Worm (Caenorhabditis elegans) whole organism, mixed stage, embryonic: ENCODE data around the gene Y79H2A.12.

Experiments
- M03D4.4 ChIP-seq: sonication (generic microtip); optimal IDR thresholded peaks from 2 replicates; lab custom pipeline; 2017; ENCODE audit warnings: mild to moderate bottlenecking, missing genetic modification characterization, missing compliant biosample characterization
- bed-3 ChIP-seq: fragments of 200-800 bp; sonication (Bioruptor generic); optimal IDR thresholded peaks from 3 replicates; lab custom pipeline; 2018; ENCODE audit warnings: mild to moderate bottlenecking, missing genetic modification characterization, moderate library complexity, missing compliant biosample characterization
- blmp-1 ChIP-seq: fragments of 150-350 bp; optimal IDR thresholded peaks from 2 replicates; lab custom pipeline; 2014; ENCODE audit warnings: missing biosample characterization, missing genetic modification characterization
- ceh-39 ChIP-seq: fragments of 150-350 bp; optimal IDR thresholded peaks from 2 replicates; lab custom pipeline; 2014; ENCODE audit warnings: missing biosample characterization, missing genetic modification characterization
- ceh-43 ChIP-seq: fragments of 200-800 bp; sonication (Bioruptor generic); optimal IDR thresholded peaks from 2 replicates; lab custom pipeline; 2018; ENCODE audit warnings: mild to moderate bottlenecking, missing genetic modification characterization, moderate library complexity, missing compliant biosample characterization
- ceh-83 ChIP-seq: fragments of 200-800 bp; sonication (Bioruptor generic); optimal IDR thresholded peaks from 2 replicates; lab custom pipeline; 2018; ENCODE audit warnings: mild to moderate bottlenecking, missing genetic modification characterization, missing compliant biosample characterization
- ces-1 ChIP-seq: fragments of 150-350 bp; optimal IDR thresholded peaks from 2 replicates; lab custom pipeline; 2014; ENCODE audit warnings: missing biosample characterization, missing genetic modification reagents, missing genetic modification characterization
- cnd-1 ChIP-seq: fragments of 200-800 bp; sonication (Bioruptor generic); optimal IDR thresholded peaks from 2 replicates; lab custom pipeline; 2018; ENCODE audit warnings: mild to moderate bottlenecking, missing genetic modification characterization, missing compliant biosample characterization
- drap-1 ChIP-seq: fragments of 200-800 bp; sonication (Bioruptor generic); optimal IDR thresholded peaks from 3 replicates; lab custom pipeline; 2018; ENCODE audit warnings: mild to moderate bottlenecking, missing genetic modification characterization, missing compliant biosample characterization
- elt-1 ChIP-seq: sonication (generic microtip); optimal IDR thresholded peaks from 2 replicates; lab custom pipeline; 2017; ENCODE audit warnings: missing genetic modification characterization, mild to moderate bottlenecking, missing compliant biosample characterization, antibody characterized with exemption, moderate library complexity, borderline replicate concordance; ENCODE audit not compliant: insufficient read depth
- flh-1 ChIP-seq: fragments of 200-800 bp; sonication (Bioruptor generic); optimal IDR thresholded peaks from 2 replicates; lab custom pipeline; 2018; ENCODE audit warnings: mild to moderate bottlenecking, missing genetic modification characterization, moderate library complexity, missing compliant biosample characterization
- hlh-1 ChIP-seq: fragments of 150-350 bp; optimal IDR thresholded peaks from 2 replicates; lab custom pipeline; 2014; ENCODE audit warnings: missing biosample characterization, missing genetic modification reagents, missing genetic modification characterization
- lin-13 ChIP-seq: fragments of 150-350 bp; optimal IDR thresholded peaks from 2 replicates; lab custom pipeline; 2014; ENCODE audit warnings: missing biosample characterization, missing genetic modification characterization
- lin-32 ChIP-seq: fragments of 200-800 bp; sonication (Bioruptor generic); optimal IDR thresholded peaks from 2 replicates; lab custom pipeline; 2018; ENCODE audit warnings: mild to moderate bottlenecking, missing genetic modification characterization, missing compliant biosample characterization
- lsy-2 ChIP-seq: fragments of 150-350 bp; optimal IDR thresholded peaks from 2 replicates; lab custom pipeline; 2014; ENCODE audit warnings: missing biosample characterization, missing genetic modification characterization
- mab-5 ChIP-seq: fragments of 150-350 bp; optimal IDR thresholded peaks from 2 replicates; lab custom pipeline; 2014; ENCODE audit warnings: missing biosample characterization, missing genetic modification characterization
- mep-1 ChIP-seq: fragments of 150-350 bp; optimal IDR thresholded peaks from 2 replicates; lab custom pipeline; 2017; ENCODE audit warnings: missing biosample characterization, missing genetic modification reagents, missing genetic modification characterization, inconsistent platforms
- mls-2 ChIP-seq: sonication (generic microtip); optimal IDR thresholded peaks from 2 replicates; lab custom pipeline; 2016; ENCODE audit warnings: mild to moderate bottlenecking, missing genetic modification characterization, moderate library complexity, missing compliant biosample characterization
- nhr-12 ChIP-seq: fragments of 150-350 bp; optimal IDR thresholded peaks from 2 replicates; lab custom pipeline; 2014; ENCODE audit warnings: missing biosample characterization, missing genetic modification characterization
- nhr-237 ChIP-seq: fragments of 150-350 bp; optimal IDR thresholded peaks from 2 replicates; lab custom pipeline; 2014; ENCODE audit warnings: missing biosample characterization, missing genetic modification characterization
- nhr-28 ChIP-seq: fragments of 150-350 bp; optimal IDR thresholded peaks from 2 replicates; lab custom pipeline; 2014; ENCODE audit warnings: missing biosample characterization, missing genetic modification characterization
- nhr-76 ChIP-seq: sonication (generic microtip); optimal IDR thresholded peaks from 2 replicates; lab custom pipeline; 2017; ENCODE audit warnings: missing biosample characterization, missing genetic modification characterization
- pha-4 ChIP-seq: fragments of 150-350 bp; optimal IDR thresholded peaks from 2 replicates; lab custom pipeline; 2018; ENCODE audit warnings: missing biosample characterization, missing genetic modification reagents, missing genetic modification characterization
- snpc-4 ChIP-seq: fragments of 150-350 bp; optimal IDR thresholded peaks from 2 replicates; lab custom pipeline; 2014; ENCODE audit warnings: missing biosample characterization, missing genetic modification characterization
- sptf-1 ChIP-seq: sonication (generic microtip); optimal IDR thresholded peaks from 2 replicates; lab custom pipeline; 2017; ENCODE audit warnings: mild to moderate bottlenecking, missing genetic modification characterization, moderate library complexity, missing compliant biosample characterization
- tbx-8 ChIP-seq: fragments of 200-800 bp; sonication (Bioruptor generic); optimal IDR thresholded peaks from 2 replicates; lab custom pipeline; 2018; ENCODE audit warnings: mild to moderate bottlenecking, missing genetic modification characterization, moderate library complexity, missing compliant biosample characterization
- unc-120 ChIP-seq: sonication (generic microtip); optimal IDR thresholded peaks from 2 replicates; lab custom pipeline; 2017; ENCODE audit warnings: missing genetic modification characterization, missing compliant biosample characterization; ENCODE audit not compliant: poor library complexity, severe bottlenecking
- unc-39 ChIP-seq: fragments of 150-350 bp; optimal IDR thresholded peaks from 2 replicates; lab custom pipeline; 2014; ENCODE audit warnings: missing biosample characterization, missing genetic modification characterization
- unc-62 ChIP-seq: fragments of 150-350 bp; optimal IDR thresholded peaks from 2 replicates; lab custom pipeline; 2014; ENCODE audit warnings: missing biosample characterization, missing genetic modification reagents, missing genetic modification characterization

Y79H2A.12 gene

ce11 chrIII:11989823-11990222 lies 38.8 kb downstream of the Y79H2A.12 start, which contains the start of gene wah-1:
wah-1 (plus strand) TSS chrIII:11990167.
- no peak for TF ChIP-seq lin-32
- peak; percentile 9 for TF ChIP-seq mep-1 (tag; lab: Kevin White, UChicago)

ce11 chrIII:11985066-11985465 lies 43.6 kb downstream of the Y79H2A.12 start:
- TF ChIP-seq unc-120 (tag; lab: Kevin White, UChicago) (no peak), ceh-39 (no peak), mab-5 (tag; lab: Kevin White, UChicago) (no peak), ceh-83 (no peak)
- TF ChIP-seq, all 35 proteins: peak for 0

ce11 chrIII:11982474-11982873 lies 46.2 kb downstream of the Y79H2A.12 start:
- TF ChIP-seq nhr-28 (tag; lab: Kevin White, UChicago) (no peak), snpc-4 (no peak), drap-1 (no peak), hlh-1 (tag; lab: Kevin White, UChicago) (no peak), ceh-43 (GFP tag; lab: Kevin White, UChicago) (no peak), nhr-237 (tag; lab: Kevin White, UChicago) (no peak), blmp-1 (tag; lab: Kevin White, UChicago) (no peak), ces-1 (GFP tag; lab: Kevin White, UChicago) (no peak), ceh-83 (no peak), unc-39 (tag; lab: Kevin White, UChicago) (no peak), tbx-8 (no peak), elt-1 (tag; lab: Kevin White, UChicago) (no peak), flh-1 (GFP tag; lab: Kevin White, UChicago) (no peak), nhr-12 (no peak)
- TF ChIP-seq, all 35 proteins: peak for 0

- peak; percentile 39 for TF ChIP-seq lin-32
- TF ChIP-seq flh-1 (GFP tag; lab: Kevin White, UChicago): no peak
- TF ChIP-seq, all 35 proteins: peak for 1
These were observed 47.1 kb downstream of the Y79H2A.12 start for ce11 chrIII:11981539-11981938.

ce11 chrIII:11980743-11981142 lies 47.9 kb downstream of the Y79H2A.12 start:
- TF ChIP-seq nhr-237 (tag; lab: Kevin White, UChicago) (no peak), mls-2 (peak; percentile 2), lsy-2 (no peak)

- TF ChIP-seq cnd-1 (tag; lab: Kevin White, UChicago) (no peak), sptf-1 (tag; lab: Kevin White, UChicago) (no peak), ceh-83 (no peak), lsy-2 (no peak), nhr-237 (tag; lab: Kevin White, UChicago) (no peak), bed-3 (no peak), lin-13 (no peak), nhr-12 (no peak), unc-120 (tag; lab: Kevin White, UChicago) (no peak), blmp-1 (tag; lab: Kevin White, UChicago) (no peak), snpc-4 (no peak), unc-62 (GFP tag; lab: Kevin White, UChicago) (no peak), nhr-76 (tag; lab: Kevin White, UChicago) (no peak), M03D4.4 (no peak), nhr-28 (tag; lab: Kevin White, UChicago) (no peak), ceh-43 (GFP tag; lab: Kevin White, UChicago) (no peak), pha-4 (no peak), tbx-8 (no peak)
These were observed 49.9 kb downstream of the Y79H2A.12 start, which contains the start of gene Y56A3A.30 for ce11 chrIII:11978742-11979141. Y56A3A.30 (minus strand) TSS chrIII:11979065.
